Worm (Caenorhabditis elegans) whole organism, L2 larva: Measurements from ENCODE around the gene B0395.3.

Experiments
- ceh-82 ChIP-seq: fragments of 150-350 bp; optimal IDR thresholded peaks from 2 replicates; lab custom pipeline; 2014; ENCODE audit warnings: missing biosample characterization, missing genetic modification characterization
- lsy-2 ChIP-seq, 2 experiments: fragments of 150-350 bp in 1 of 2; sonication (generic microtip) in 1 of 2; optimal IDR thresholded peaks; 2 replicates each; lab custom pipeline; 2014 to 2017; ENCODE audit warnings: missing biosample characterization in 2 of 2, missing genetic modification characterization in 2 of 2
- nhr-10 ChIP-seq: sonication (generic microtip); optimal IDR thresholded peaks from 2 replicates; lab custom pipeline; 2017; ENCODE audit warnings: missing biosample characterization, missing genetic modification characterization
- unc-55 ChIP-seq: fragments of 150-350 bp; sonication (generic microtip); optimal IDR thresholded peaks from 3 replicates; lab custom pipeline; 2014; ENCODE audit warnings: missing biosample characterization, missing genetic modification reagents, missing genetic modification characterization
- ztf-4 ChIP-seq: fragments of 150-350 bp; optimal IDR thresholded peaks from 2 replicates; lab custom pipeline; 2014; ENCODE audit warnings: missing biosample characterization, missing genetic modification characterization

DNA sequence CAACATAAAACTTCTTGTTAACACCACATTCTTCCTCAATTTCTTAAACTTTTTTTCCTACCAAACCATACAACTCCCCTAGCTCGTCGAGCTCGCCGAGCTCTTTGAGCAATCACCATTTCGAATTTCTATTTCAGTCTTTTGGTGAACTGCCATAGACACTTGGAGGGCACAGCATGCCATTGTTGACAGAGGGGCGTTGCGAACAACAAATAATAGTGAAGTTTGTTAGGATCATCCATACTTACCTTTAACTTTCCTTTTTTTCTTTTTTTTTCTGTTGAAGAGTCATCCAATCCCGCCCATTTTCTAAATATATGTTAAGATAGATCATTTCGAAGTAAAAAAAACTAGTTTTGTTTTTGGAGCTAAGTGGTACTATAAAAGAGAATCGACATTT lies 42.0 kb upstream of the B0395.3 start, which contains the start of gene idpp-14:
- TF ChIP-seq ztf-4 (tag; lab: Kevin White, UChicago) (no peak), ceh-82 (tag; lab: Kevin White, UChicago) (no peak), lsy-2 (tag; optimal IDR thresholded peaks at IDR 0.05; lab: Kevin White, UChicago) (no peak), unc-55 (GFP tag; lab: Kevin White, UChicago) (no peak), nhr-10 (tag; lab: Kevin White, UChicago) (no peak)
